Worm (Caenorhabditis elegans) whole organism, L4 larva: Measurements from ENCODE around the gene slc-36.2.

Source experiments
- Y48G9A.11 ChIP-seq: fragments of 200-800 bp; sonication (Bioruptor generic); IDR thresholded peaks from 2 replicates; pipeline ENCODE4 v1.3.6; 2022; ENCODE audit warnings: missing genetic modification reagents, missing genetic modification characterization, missing compliant biosample characterization
- ZK546.5 ChIP-seq, 2 experiments: sonication (generic microtip); optimal IDR thresholded peaks; 2 replicates each; lab custom pipeline; 2017; ENCODE audit warnings: missing biosample characterization in 2 of 2, missing genetic modification characterization in 2 of 2
- dmd-9 ChIP-seq: fragments of 200-800 bp; sonication (Bioruptor generic); IDR thresholded peaks from 2 replicates; pipeline ENCODE4 v1.3.6; 2022; ENCODE audit warnings: missing genetic modification reagents, missing genetic modification characterization, missing compliant biosample characterization
- egl-27 ChIP-seq: sonication (generic microtip); optimal IDR thresholded peaks from 3 replicates; lab custom pipeline; 2017; ENCODE audit warnings: missing biosample characterization, missing genetic modification reagents, missing genetic modification characterization
- hlh-30 ChIP-seq: sonication (generic microtip); optimal IDR thresholded peaks from 2 replicates; lab custom pipeline; 2017; ENCODE audit warnings: antibody characterized with exemption, mild to moderate bottlenecking, missing genetic modification characterization, missing compliant biosample characterization; ENCODE audit not compliant: insufficient read depth
- lin-15B ChIP-seq: fragments of 150-350 bp; sonication (generic microtip); optimal IDR thresholded peaks from 3 replicates; lab custom pipeline; 2014; ENCODE audit warnings: missing biosample characterization, missing genetic modification characterization
- madf-9 ChIP-seq: fragments of 200-800 bp; sonication (Bioruptor generic); conservative IDR thresholded peaks from 2 replicates; pipeline ENCODE4 v1.3.6; 2022; ENCODE audit warnings: missing genetic modification reagents, missing genetic modification characterization, missing compliant biosample characterization
- nhr-25 ChIP-seq: sonication (generic microtip); optimal IDR thresholded peaks from 2 replicates; lab custom pipeline; 2017; ENCODE audit warnings: missing genetic modification characterization, mild to moderate bottlenecking, missing compliant biosample characterization, antibody characterized with exemption, moderate library complexity, borderline replicate concordance; ENCODE audit not compliant: insufficient read depth
- pha-4 ChIP-seq, 2 experiments: fragments of 150-350 bp in 1 of 2; fragments of 200-800 bp in 1 of 2; sonication (Bioruptor generic) in 1 of 2; IDR thresholded peaks in 1 of 2; optimal IDR thresholded peaks in 1 of 2; 2 replicates each; pipeline versions ENCODE4 v1.3.6 to Lab custom; 2014 to 2022; ENCODE audit warnings: missing genetic modification characterization in 2 of 2, missing genetic modification reagents in 2 of 2, missing biosample characterization in 1 of 2, missing compliant biosample characterization in 1 of 2
- saeg-2 ChIP-seq: fragments of 200-800 bp; sonication (Bioruptor generic); IDR thresholded peaks from 2 replicates; pipeline ENCODE4 v1.3.6; 2022; ENCODE audit warnings: missing genetic modification reagents, missing genetic modification characterization, missing compliant biosample characterization
- zfp-3 ChIP-seq: fragments of 200-800 bp; sonication (Bioruptor generic); conservative IDR thresholded peaks from 2 replicates; pipeline ENCODE4 v1.3.6; 2022; ENCODE audit warnings: missing genetic modification reagents, missing genetic modification characterization, missing compliant biosample characterization

- TF ChIP-seq madf-9 (GFP tag; lab: Robert Waterston, UW) (no peak), Y48G9A.11 (GFP tag; lab: Robert Waterston, UW) (no peak), ZK546.5 (tag; optimal IDR thresholded peaks at IDR 0.05; lab: Kevin White, UChicago) (no peak), nhr-25 (tag; lab: Kevin White, UChicago) (no peak), dmd-9 (GFP tag; lab: Robert Waterston, UW) (no peak), lin-15B (no peak), saeg-2 (GFP tag; lab: Robert Waterston, UW) (no peak), zfp-3 (GFP tag; lab: Robert Waterston, UW) (no peak), egl-27 (tag; lab: Kevin White, UChicago) (no peak), pha-4 (GFP tag; IDR thresholded peaks at IDR 0.05; lab: Robert Waterston, UW) (no peak), pha-4 (tag; optimal IDR thresholded peaks at IDR 0.05; lab: Kevin White, UChicago) (no peak), hlh-30 (no peak)
Observed at ce11 chrII:475312-475711, 47.1 kb upstream of the slc-36.2 start.
